Fruit fly (Drosophila melanogaster) whole organism, adult: ENCODE results near the gene CG3557.

ENCODE experiments used
- CG11617 ChIP-seq: fragments of 200-800 bp; sonication (Bioruptor generic); optimal IDR thresholded peaks from 2 replicates; lab custom pipeline; 2017; ENCODE audit warnings: mild to moderate bottlenecking, missing biosample characterization, missing genetic modification reagents, missing genetic modification characterization
- CG12768 ChIP-seq: fragments of 200-800 bp; sonication (Bioruptor generic); optimal IDR thresholded peaks from 2 replicates; lab custom pipeline; 2017; ENCODE audit warnings: missing biosample characterization, missing genetic modification characterization, mild to moderate bottlenecking, moderate library complexity, missing genetic modification reagents
- CG14711 ChIP-seq: fragments of 200-800 bp; sonication (Bioruptor generic); optimal IDR thresholded peaks from 2 replicates; lab custom pipeline; 2018; ENCODE audit warnings: missing biosample characterization, mild to moderate bottlenecking, missing genetic modification characterization, moderate library complexity
- CG1620 ChIP-seq: fragments of 200-800 bp; sonication (Bioruptor generic); optimal IDR thresholded peaks from 2 replicates; lab custom pipeline; 2016; ENCODE audit warnings: missing biosample characterization, missing genetic modification characterization
- CG33017 ChIP-seq: fragments of 200-800 bp; sonication (Bioruptor generic); optimal IDR thresholded peaks from 2 replicates; lab custom pipeline; 2018; ENCODE audit warnings: missing biosample characterization, mild to moderate bottlenecking, missing genetic modification characterization, moderate library complexity
- CG5204 ChIP-seq: fragments of 200-800 bp; sonication (Bioruptor generic); optimal IDR thresholded peaks from 2 replicates; lab custom pipeline; 2016; ENCODE audit warnings: missing biosample characterization, missing genetic modification characterization
- CG7045 ChIP-seq: fragments of 200-800 bp; sonication (Bioruptor generic); optimal IDR thresholded peaks from 2 replicates; lab custom pipeline; 2017; ENCODE audit warnings: missing biosample characterization, mild to moderate bottlenecking, missing genetic modification characterization
- CG7101 ChIP-seq: fragments of 200-800 bp; sonication (Bioruptor generic); optimal IDR thresholded peaks from 2 replicates; lab custom pipeline; 2018; ENCODE audit warnings: missing biosample characterization, mild to moderate bottlenecking, missing genetic modification characterization, moderate library complexity
- Clk ChIP-seq: fragments of 200-800 bp; sonication (Bioruptor generic); optimal IDR thresholded peaks from 2 replicates; lab custom pipeline; 2017; ENCODE audit warnings: missing biosample characterization, missing genetic modification characterization
- Crg-1 ChIP-seq: fragments of 200-800 bp; sonication (Bioruptor generic); optimal IDR thresholded peaks from 2 replicates; lab custom pipeline; 2016; ENCODE audit warnings: missing biosample characterization, missing genetic modification characterization
- Hr96 ChIP-seq: fragments of 200-800 bp; sonication (Bioruptor generic); optimal IDR thresholded peaks from 2 replicates; lab custom pipeline; 2016; ENCODE audit warnings: missing biosample characterization, missing genetic modification characterization
- Mnt ChIP-seq: fragments of 200-800 bp; sonication (Bioruptor generic); optimal IDR thresholded peaks from 2 replicates; lab custom pipeline; 2016; ENCODE audit warnings: missing biosample characterization, mild to moderate bottlenecking, missing genetic modification characterization
- bab1 ChIP-seq: fragments of 200-800 bp; sonication (Bioruptor generic); optimal IDR thresholded peaks from 3 replicates; lab custom pipeline; 2019; ENCODE audit warnings: missing biosample characterization, mild to moderate bottlenecking, missing genetic modification characterization, moderate library complexity
- cic ChIP-seq: fragments of 200-800 bp; sonication (Bioruptor generic); optimal IDR thresholded peaks from 2 replicates; lab custom pipeline; 2017; ENCODE audit warnings: missing biosample characterization, mild to moderate bottlenecking, missing genetic modification characterization, moderate library complexity
- cnc ChIP-seq, 2 experiments: fragments of >200 bp; optimal IDR thresholded peaks; 2 replicates each; lab custom pipeline; 2017
- kay ChIP-seq: fragments of 200-800 bp; sonication (Bioruptor generic); peaks from one replicate; lab custom pipeline; 2016; ENCODE audit warnings: missing biosample characterization, missing genetic modification characterization, borderline replicate concordance
- ovo ChIP-seq: fragments of 200-800 bp; sonication (Bioruptor generic); optimal IDR thresholded peaks from 2 replicates; lab custom pipeline; 2016; ENCODE audit warnings: missing biosample characterization, missing genetic modification characterization
- pad ChIP-seq: fragments of 200-800 bp; sonication (Bioruptor generic); optimal IDR thresholded peaks from 3 replicates; lab custom pipeline; 2017; ENCODE audit warnings: missing biosample characterization, missing genetic modification characterization, mild to moderate bottlenecking, moderate library complexity, missing genetic modification reagents
- tj ChIP-seq: fragments of 200-800 bp; sonication (Bioruptor generic); optimal IDR thresholded peaks from 3 replicates; lab custom pipeline; 2017; ENCODE audit warnings: missing biosample characterization, mild to moderate bottlenecking, missing genetic modification characterization, moderate library complexity
- toe ChIP-seq: fragments of 200-800 bp; sonication (Bioruptor generic); optimal IDR thresholded peaks from 2 replicates; lab custom pipeline; 2016; ENCODE audit warnings: missing biosample characterization, missing genetic modification characterization

CG3557 gene

DNA sequence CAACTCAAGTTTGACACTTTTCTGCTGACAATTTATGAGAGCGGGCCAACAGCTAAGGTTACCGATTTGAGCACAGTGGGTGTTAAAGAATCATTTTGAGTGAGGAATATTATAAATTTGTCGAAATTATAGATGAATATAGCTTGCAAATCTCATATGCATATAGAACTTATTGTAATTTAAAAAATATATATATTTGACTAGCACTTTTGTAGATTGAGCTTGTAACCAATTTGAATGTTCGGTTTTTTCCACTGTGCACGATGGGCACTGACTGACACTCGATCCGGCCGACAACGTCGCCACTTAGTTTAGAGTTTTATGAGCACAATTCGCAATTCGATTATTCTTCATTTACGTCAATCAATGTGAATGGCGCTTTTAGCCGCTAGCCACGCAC lies 12.9 kb upstream of the CG3557 start:
- TF ChIP-seq CG7101 (tag; lab: Kevin White, UChicago) = no peak
- TF ChIP-seq Crg-1 = no peak
- no peak for TF ChIP-seq bab1 (GFP tag; lab: Kevin White, UChicago)
- no peak for TF ChIP-seq ovo (GFP tag; lab: Kevin White, UChicago)
- no peak for TF ChIP-seq pad
- TF ChIP-seq CG1620 (GFP tag; lab: Kevin White, UChicago) = no peak
- TF ChIP-seq Mnt (GFP tag; lab: Kevin White, UChicago) = no peak
- TF ChIP-seq Hr96 (GFP tag; lab: Kevin White, UChicago) = no peak
- TF ChIP-seq cnc (optimal IDR thresholded peaks at IDR 0.05; lab: Kevin White, UChicago) = no peak
- no peak for TF ChIP-seq CG7045 (GFP tag; lab: Kevin White, UChicago)

DNA sequence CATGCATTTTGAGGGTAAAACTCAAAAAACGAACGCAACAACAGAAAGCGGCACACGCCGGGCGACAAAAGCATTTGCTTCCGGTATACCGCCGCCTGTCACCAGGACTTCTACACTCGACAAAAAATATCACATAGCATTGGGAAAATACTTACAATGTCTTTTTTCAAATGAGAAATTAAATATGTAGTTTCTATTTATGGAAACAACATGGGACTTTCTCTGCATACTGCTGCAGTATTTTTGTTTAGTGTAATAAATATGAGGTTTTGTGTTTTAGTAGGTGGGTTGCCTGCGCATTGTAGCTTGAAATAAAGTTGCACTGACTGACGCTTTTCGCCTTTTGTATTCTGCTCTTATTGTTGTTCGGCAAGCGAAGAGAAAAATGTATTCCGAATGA lies 11.5 kb upstream of the CG3557 start:
- no peak for TF ChIP-seq cic (GFP tag; lab: Kevin White, UChicago)
- no peak for TF ChIP-seq toe
- no peak for TF ChIP-seq CG1620 (GFP tag; lab: Kevin White, UChicago)
- TF ChIP-seq CG12768 (GFP tag; lab: Kevin White, UChicago) = no peak
- TF ChIP-seq CG7101 (tag; lab: Kevin White, UChicago) = no peak
- TF ChIP-seq Mnt (GFP tag; lab: Kevin White, UChicago) = no peak

DNA sequence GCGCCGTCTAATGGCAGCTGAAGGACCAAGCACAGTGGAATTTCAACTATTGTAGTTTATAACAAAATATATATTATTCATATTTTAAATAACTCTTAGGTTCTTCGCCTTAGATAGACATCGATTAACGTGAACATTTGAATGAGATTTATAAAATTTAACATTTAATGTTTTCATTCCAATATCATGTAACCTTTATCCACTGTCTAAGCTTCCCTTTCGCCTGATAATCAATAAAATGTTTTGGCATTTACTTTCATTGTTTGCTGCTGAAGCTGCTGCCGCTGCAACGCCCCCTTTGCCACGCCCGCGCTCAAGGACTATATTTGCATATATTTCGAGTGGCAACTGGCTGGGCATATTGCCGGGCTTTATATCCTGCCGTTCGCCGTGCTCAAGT lies 9.3 kb upstream of the CG3557 start:
- TF ChIP-seq CG7045 (GFP tag; lab: Kevin White, UChicago) = no peak
- TF ChIP-seq ovo (GFP tag; lab: Kevin White, UChicago) = no peak
- no peak for TF ChIP-seq CG1620 (GFP tag; lab: Kevin White, UChicago)
- TF ChIP-seq pad = no peak
- TF ChIP-seq Clk (GFP tag; lab: Kevin White, UChicago) = no peak
- no peak for TF ChIP-seq toe
- no peak for TF ChIP-seq Crg-1
- no peak for TF ChIP-seq Mnt (GFP tag; lab: Kevin White, UChicago)
- no peak for TF ChIP-seq kay (GFP tag; lab: Kevin White, UChicago)
- no peak for TF ChIP-seq bab1 (GFP tag; lab: Kevin White, UChicago)
- TF ChIP-seq cnc (optimal IDR thresholded peaks at IDR 0.05; lab: Kevin White, UChicago) = no peak
- no peak for TF ChIP-seq CG33017
- TF ChIP-seq CG11617 (GFP tag; lab: Kevin White, UChicago) = no peak
- no peak for TF ChIP-seq cic (GFP tag; lab: Kevin White, UChicago)
- no peak for TF ChIP-seq CG5204 (GFP tag; lab: Kevin White, UChicago)
- no peak for TF ChIP-seq CG7101 (tag; lab: Kevin White, UChicago)
- no peak for TF ChIP-seq CG14711
- no peak for TF ChIP-seq tj
- TF ChIP-seq Hr96 (GFP tag; lab: Kevin White, UChicago) = no peak

DNA sequence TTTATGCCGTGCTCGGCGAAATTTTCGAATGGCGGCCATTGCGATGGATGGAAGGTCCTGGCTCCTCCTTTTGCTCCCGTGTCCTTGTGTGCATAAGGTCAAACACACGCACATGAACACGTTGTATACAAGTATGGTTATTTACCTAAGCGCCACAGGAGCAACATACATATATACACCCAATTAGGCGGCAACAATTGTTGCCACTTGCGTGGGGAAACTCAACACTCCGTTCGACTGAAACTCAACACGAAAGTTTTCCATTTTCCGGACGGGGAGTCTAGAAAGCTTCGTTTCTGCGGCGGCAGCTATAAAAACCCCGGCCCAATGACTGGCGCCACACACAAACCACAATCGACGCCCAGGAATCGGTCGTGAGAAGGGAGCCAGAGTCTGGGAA lies 5.7 kb upstream of the CG3557 start, which contains the start of gene CG46448:
TSS of gene CG46448 (plus strand) at position 340 of the 400 bp plus-strand sequence.
- TF ChIP-seq Crg-1 (no peak), Mnt (GFP tag; lab: Kevin White, UChicago) (no peak), CG33017 (no peak), cnc (optimal IDR thresholded peaks at IDR 0.05; lab: Kevin White, UChicago) (no peak), CG12768 (GFP tag; lab: Kevin White, UChicago) (no peak), cic (GFP tag; lab: Kevin White, UChicago) (no peak), bab1 (GFP tag; lab: Kevin White, UChicago) (no peak), CG1620 (GFP tag; lab: Kevin White, UChicago) (no peak), pad (no peak), CG7101 (tag; lab: Kevin White, UChicago) (no peak), tj (no peak), CG5204 (GFP tag; lab: Kevin White, UChicago) (no peak), ovo (GFP tag; lab: Kevin White, UChicago) (no peak), CG11617 (GFP tag; lab: Kevin White, UChicago) (no peak), kay (GFP tag; lab: Kevin White, UChicago) (no peak), CG14711 (no peak), Hr96 (GFP tag; lab: Kevin White, UChicago) (no peak)

DNA sequence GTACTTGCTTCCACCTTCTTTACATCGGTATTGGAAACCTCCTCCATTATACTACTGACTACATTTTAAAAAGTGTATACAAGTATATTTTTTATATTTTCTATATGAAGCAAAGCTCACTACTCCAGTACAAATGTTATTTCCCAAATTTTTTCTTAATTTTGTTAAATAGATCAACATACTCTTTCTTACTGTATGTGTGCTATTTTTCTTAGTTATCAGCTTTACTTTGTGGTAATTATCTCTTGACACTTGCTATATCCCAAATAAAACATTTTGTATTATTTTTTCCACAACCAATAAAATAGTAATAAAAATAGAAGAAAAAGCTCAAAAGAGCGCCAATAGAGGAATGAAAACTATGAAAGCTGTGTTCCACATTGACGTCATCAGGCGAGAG lies 5.0 kb upstream of the CG3557 start, which contains the start of gene CG43750:
TSS of gene CG43750 (minus strand) at position 101 of the 400 bp plus-strand sequence.
- TF ChIP-seq cnc (optimal IDR thresholded peaks at IDR 0.05; lab: Kevin White, UChicago) = no peak
- TF ChIP-seq CG12768 (GFP tag; lab: Kevin White, UChicago) = no peak

DNA sequence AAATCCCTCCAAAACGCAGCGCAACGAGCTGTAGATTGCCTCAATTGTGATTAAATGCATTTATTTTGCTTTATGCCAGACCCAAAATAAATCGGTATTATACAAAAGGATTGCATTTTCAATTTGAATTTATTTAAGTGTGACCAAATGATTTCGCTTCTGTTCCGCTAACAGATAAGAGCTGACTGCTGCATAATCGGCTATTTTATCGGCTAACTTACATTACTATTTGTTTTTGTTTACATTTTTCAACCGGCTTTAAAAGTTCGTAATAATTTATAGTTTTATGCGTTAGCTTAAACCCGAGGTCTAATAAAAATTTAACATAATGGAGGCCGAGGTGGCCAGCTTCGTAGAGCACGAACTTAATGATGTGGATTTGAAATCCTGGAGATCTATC lies 2.6 kb downstream of the CG3557 start, which contains the start of gene PIG-Wa:
TSS of gene PIG-Wa (plus strand) at position 232 of the 400 bp plus-strand sequence.
- TF ChIP-seq pad (no peak), Mnt (GFP tag; lab: Kevin White, UChicago) (no peak), CG12768 (GFP tag; lab: Kevin White, UChicago) (no peak), bab1 (GFP tag; lab: Kevin White, UChicago) (peak; percentile 18)

DNA sequence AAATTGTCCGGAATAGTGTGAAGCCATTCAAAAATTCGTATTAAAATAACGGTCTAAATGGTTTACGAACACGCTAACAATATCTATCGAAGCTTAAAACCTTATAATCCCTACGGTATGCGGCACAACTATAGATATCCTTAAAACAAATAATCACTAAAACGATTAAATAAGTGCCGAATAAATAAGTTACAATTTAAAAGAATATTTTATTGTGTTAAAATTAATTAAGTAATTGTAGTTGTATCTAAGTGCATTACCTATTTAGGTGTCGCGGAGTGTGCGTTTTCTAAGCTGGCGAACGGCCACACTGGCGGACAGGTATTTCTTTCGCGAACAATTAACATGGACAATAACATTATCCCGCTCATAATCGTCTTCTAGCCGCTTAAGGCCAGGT lies 4.8 kb downstream of the CG3557 start, which contains the start of gene Eogt:
TSS of gene Eogt (plus strand) at position 293 of the 400 bp plus-strand sequence.
- TF ChIP-seq CG11617 (GFP tag; lab: Kevin White, UChicago) (peak; percentile 82), Crg-1 (peak; percentile 84), CG12768 (GFP tag; lab: Kevin White, UChicago) (peak; percentile 90), Mnt (GFP tag; lab: Kevin White, UChicago) (peak; percentile 61), Hr96 (GFP tag; lab: Kevin White, UChicago) (peak; percentile 55), CG33017 (peak; percentile 97), bab1 (GFP tag; lab: Kevin White, UChicago) (peak; percentile 88), Clk (GFP tag; lab: Kevin White, UChicago) (peak; percentile 57), tj (peak; percentile 55), CG5204 (GFP tag; lab: Kevin White, UChicago) (peak; percentile 77), pad (peak; percentile 75), ovo (GFP tag; lab: Kevin White, UChicago) (peak; percentile 64), toe (peak; percentile 83), CG7101 (tag; lab: Kevin White, UChicago) (peak; percentile 96), cnc (optimal IDR thresholded peaks at IDR 0.05; lab: Kevin White, UChicago) (no peak), cic (GFP tag; lab: Kevin White, UChicago) (peak; percentile 17), CG14711 (peak; percentile 90), CG7045 (GFP tag; lab: Kevin White, UChicago) (peak; percentile 89), CG1620 (GFP tag; lab: Kevin White, UChicago) (peak; percentile 69), kay (GFP tag; lab: Kevin White, UChicago) (no peak)
